Fruit fly (Drosophila melanogaster) whole organism, embryonic: ENCODE results near the gene CG14079.

Experiments used
- Abd-B ChIP-seq: fragments of 200-800 bp; sonication (Bioruptor generic); optimal IDR thresholded peaks from 2 replicates; lab custom pipeline; 2018; ENCODE audit warnings: missing biosample characterization, mild to moderate bottlenecking, missing genetic modification characterization, moderate library complexity
- B-H2 ChIP-seq: fragments of 200-800 bp; sonication (Bioruptor generic); optimal IDR thresholded peaks from 2 replicates; lab custom pipeline; 2018; ENCODE audit warnings: missing biosample characterization, mild to moderate bottlenecking, missing genetic modification characterization
- Blimp-1 ChIP-seq: fragments of 200-800 bp; sonication (Bioruptor generic); optimal IDR thresholded peaks from 3 replicates; lab custom pipeline; 2018; ENCODE audit warnings: missing biosample characterization, missing genetic modification characterization, mild to moderate bottlenecking, moderate library complexity, missing genetic modification reagents
- BtbVII ChIP-seq: fragments of 200-800 bp; sonication (Bioruptor generic); optimal IDR thresholded peaks from 3 replicates; lab custom pipeline; 2017; ENCODE audit warnings: missing biosample characterization, mild to moderate bottlenecking, missing genetic modification characterization
- CG10654 ChIP-seq: fragments of 200-800 bp; sonication (Bioruptor generic); optimal IDR thresholded peaks from 2 replicates; lab custom pipeline; 2016; ENCODE audit warnings: missing biosample characterization, missing genetic modification characterization
- CG11247 ChIP-seq: fragments of 200-800 bp; sonication (Bioruptor generic); IDR thresholded peaks from 2 replicates; pipeline ENCODE4 v1.3.6; 2022; ENCODE audit warnings: missing biosample characterization, missing genetic modification characterization
- CG11398 ChIP-seq: fragments of 200-800 bp; sonication (Bioruptor generic); optimal IDR thresholded peaks from 2 replicates; lab custom pipeline; 2016; ENCODE audit warnings: missing biosample characterization, missing genetic modification characterization
- CG12942 ChIP-seq: fragments of 200-800 bp; sonication (Bioruptor generic); optimal IDR thresholded peaks from 3 replicates; lab custom pipeline; 2016; ENCODE audit warnings: missing biosample characterization, missing genetic modification characterization
- CG14965 ChIP-seq: fragments of 200-800 bp; sonication (Bioruptor generic); optimal IDR thresholded peaks from 2 replicates; lab custom pipeline; 2016; ENCODE audit warnings: missing biosample characterization, missing genetic modification characterization, borderline replicate concordance
- CG15514 ChIP-seq: fragments of 200-800 bp; sonication (Bioruptor generic); optimal IDR thresholded peaks from 3 replicates; lab custom pipeline; 2017; ENCODE audit warnings: missing biosample characterization, missing genetic modification characterization, mild to moderate bottlenecking, moderate library complexity, missing genetic modification reagents
- CG17385 ChIP-seq: fragments of 200-800 bp; sonication (Bioruptor generic); optimal IDR thresholded peaks from 3 replicates; lab custom pipeline; 2018; ENCODE audit warnings: missing biosample characterization, mild to moderate bottlenecking, missing genetic modification characterization
- CG31224 ChIP-seq: fragments of 200-800 bp; sonication (Bioruptor generic); IDR thresholded peaks from 2 replicates; pipeline ENCODE4 v1.3.6; 2022; ENCODE audit warnings: missing biosample characterization, missing genetic modification characterization
- CG31365 ChIP-seq: fragments of 200-800 bp; sonication (Bioruptor generic); optimal IDR thresholded peaks from 2 replicates; lab custom pipeline; 2018; ENCODE audit warnings: missing biosample characterization, mild to moderate bottlenecking, missing genetic modification characterization
- CG3163 ChIP-seq: fragments of 200-800 bp; sonication (Bioruptor generic); optimal IDR thresholded peaks from 3 replicates; lab custom pipeline; 2016; ENCODE audit warnings: missing biosample characterization, missing genetic modification characterization
- CG4404 ChIP-seq: fragments of 200-800 bp; sonication (Bioruptor generic); IDR thresholded peaks from 2 replicates; pipeline ENCODE4 v1.3.6; 2022; ENCODE audit warnings: missing biosample characterization, missing genetic modification characterization
- CG7271 ChIP-seq: fragments of 200-800 bp; sonication (Bioruptor generic); optimal IDR thresholded peaks from 2 replicates; lab custom pipeline; 2018; ENCODE audit warnings: missing biosample characterization, mild to moderate bottlenecking, missing genetic modification characterization, moderate library complexity
- CG7786 ChIP-seq: fragments of 200-800 bp; sonication (Bioruptor generic); optimal IDR thresholded peaks from 2 replicates; lab custom pipeline; 2016; ENCODE audit warnings: missing biosample characterization, missing genetic modification characterization
- CG8388 ChIP-seq: fragments of 200-800 bp; sonication (Bioruptor generic); optimal IDR thresholded peaks from 2 replicates; lab custom pipeline; 2019; ENCODE audit warnings: missing biosample characterization, mild to moderate bottlenecking, missing genetic modification characterization, moderate library complexity
- CG9932 ChIP-seq: fragments of 200-800 bp; sonication (Bioruptor generic); IDR thresholded peaks from 2 replicates; pipeline ENCODE4 v1.3.6; 2022; ENCODE audit warnings: missing biosample characterization, missing genetic modification characterization
- Dfd ChIP-seq, 2 experiments: fragments of >200 bp; optimal IDR thresholded peaks; 2 replicates each; lab custom pipeline; 2017; ENCODE audit warnings: missing biosample characterization in 2 of 2, missing genetic modification characterization in 2 of 2
- Drgx ChIP-seq: fragments of 200-800 bp; sonication (Bioruptor generic); IDR thresholded peaks from 2 replicates; pipeline ENCODE4 v1.3.6; 2022; ENCODE audit warnings: missing biosample characterization, missing genetic modification characterization
- ERR ChIP-seq: fragments of 200-800 bp; sonication (Bioruptor generic); optimal IDR thresholded peaks from 2 replicates; lab custom pipeline; 2016; ENCODE audit warnings: missing biosample characterization, missing genetic modification characterization
- Ets65A ChIP-seq: fragments of 200-800 bp; sonication (Bioruptor generic); peaks from one replicate; lab custom pipeline; 2016; ENCODE audit warnings: missing biosample characterization, missing genetic modification characterization
- Fer1 ChIP-seq: fragments of 200-800 bp; sonication (Bioruptor generic); optimal IDR thresholded peaks from 2 replicates; lab custom pipeline; 2017; ENCODE audit warnings: missing biosample characterization, mild to moderate bottlenecking, missing genetic modification characterization
- GATAe ChIP-seq: fragments of 200-800 bp; sonication (Bioruptor generic); conservative IDR thresholded peaks from 2 replicates; pipeline ENCODE4 v1.3.6; 2022; ENCODE audit warnings: missing biosample characterization, missing genetic modification characterization
- Hmr ChIP-seq: fragments of 200-800 bp; sonication (Bioruptor generic); optimal IDR thresholded peaks from 3 replicates; lab custom pipeline; 2017; ENCODE audit warnings: mild to moderate bottlenecking, missing biosample characterization, missing genetic modification reagents, missing genetic modification characterization
- Hr78 ChIP-seq, 2 experiments: fragments of 200-800 bp in 1 of 2; fragments of >200 bp in 1 of 2; sonication (Bioruptor generic) in 1 of 2; optimal IDR thresholded peaks; 2 replicates each; lab custom pipeline; 2017 to 2019; ENCODE audit warnings: missing biosample characterization in 2 of 2, missing genetic modification characterization in 2 of 2, mild to moderate bottlenecking in 1 of 2, moderate library complexity in 1 of 2
- Lpt ChIP-seq: fragments of >200 bp; optimal IDR thresholded peaks from 2 replicates; lab custom pipeline; 2018; ENCODE audit warnings: missing biosample characterization, missing genetic modification characterization
- Mad ChIP-seq: fragments of 200-800 bp; sonication (Bioruptor generic); optimal IDR thresholded peaks from 2 replicates; lab custom pipeline; 2016; ENCODE audit warnings: missing biosample characterization, missing genetic modification characterization
- Nf-YA ChIP-seq: fragments of 200-800 bp; sonication (Bioruptor generic); IDR thresholded peaks from 2 replicates; pipeline ENCODE4 v1.3.6; 2022; ENCODE audit warnings: missing biosample characterization, missing genetic modification characterization
- Sin3A ChIP-seq: fragments of >200 bp; optimal IDR thresholded peaks from 2 replicates; lab custom pipeline; 2018
- Spps ChIP-seq: fragments of 200-800 bp; sonication (Bioruptor generic); optimal IDR thresholded peaks from 2 replicates; lab custom pipeline; 2018; ENCODE audit warnings: missing biosample characterization, mild to moderate bottlenecking, missing genetic modification characterization
- TFAM ChIP-seq: fragments of 200-800 bp; sonication (Bioruptor generic); optimal IDR thresholded peaks from 2 replicates; lab custom pipeline; 2017; ENCODE audit warnings: missing biosample characterization, missing genetic modification characterization, inconsistent platforms
- Trl ChIP-seq, 3 experiments: fragments of >200 bp in 2 of 3; fragments of 200-800 bp in 1 of 3; sonication (Bioruptor generic) in 1 of 3; optimal IDR thresholded peaks; 2 replicates in 1 of 3; 3 replicates in 2 of 3; lab custom pipeline; 2016 to 2017; ENCODE audit warnings: missing biosample characterization in 1 of 3, missing genetic modification characterization in 1 of 3
- btn ChIP-seq: fragments of 200-800 bp; sonication (Bioruptor generic); optimal IDR thresholded peaks from 2 replicates; lab custom pipeline; 2016; ENCODE audit warnings: missing biosample characterization, missing genetic modification characterization
- da ChIP-seq: fragments of 200-800 bp; sonication (Bioruptor generic); optimal IDR thresholded peaks from 2 replicates; lab custom pipeline; 2016; ENCODE audit warnings: missing biosample characterization, missing genetic modification characterization
- gfzf ChIP-seq: fragments of 200-800 bp; sonication (Bioruptor generic); optimal IDR thresholded peaks from 2 replicates; lab custom pipeline; 2016; ENCODE audit warnings: missing biosample characterization, mild to moderate bottlenecking, missing genetic modification characterization, moderate library complexity
- insv ChIP-seq, 2 experiments: fragments of 200-800 bp; sonication (Bioruptor generic); optimal IDR thresholded peaks; 3 replicates each; lab custom pipeline; 2016 to 2018; ENCODE audit warnings: missing biosample characterization in 2 of 2, missing genetic modification characterization in 2 of 2
- lmd ChIP-seq: fragments of 200-800 bp; sonication (Bioruptor generic); IDR thresholded peaks from 2 replicates; pipeline ENCODE4 v1.3.6; 2022; ENCODE audit warnings: missing biosample characterization, missing genetic modification characterization
- odd ChIP-seq: fragments of 200-800 bp; sonication (Bioruptor generic); optimal IDR thresholded peaks from 2 replicates; lab custom pipeline; 2017; ENCODE audit warnings: missing biosample characterization, mild to moderate bottlenecking, missing genetic modification characterization
- otp ChIP-seq: fragments of 200-800 bp; sonication (Bioruptor generic); IDR thresholded peaks from 3 replicates; pipeline ENCODE4, ENCODE4 v1.3.6; 2022; ENCODE audit warnings: missing biosample characterization, missing genetic modification characterization
- pho ChIP-seq: fragments of 200-800 bp; sonication (Bioruptor generic); optimal IDR thresholded peaks from 2 replicates; lab custom pipeline; 2016; ENCODE audit warnings: missing biosample characterization, missing genetic modification characterization
- pros ChIP-seq: fragments of 200-800 bp; sonication (Bioruptor generic); optimal IDR thresholded peaks from 3 replicates; lab custom pipeline; 2019; ENCODE audit warnings: missing biosample characterization, mild to moderate bottlenecking, missing genetic modification characterization, moderate library complexity
- ssp ChIP-seq: fragments of 200-800 bp; sonication (Bioruptor generic); IDR thresholded peaks from 2 replicates; pipeline ENCODE4 v1.3.6; 2022; ENCODE audit warnings: missing biosample characterization, missing genetic modification characterization
- trem ChIP-seq: fragments of 200-800 bp; optimal IDR thresholded peaks from 3 replicates; lab custom pipeline; 2019; ENCODE audit warnings: missing biosample characterization, mild to moderate bottlenecking, missing genetic modification characterization, moderate library complexity
- wek ChIP-seq: fragments of 200-800 bp; sonication (Bioruptor generic); optimal IDR thresholded peaks from 3 replicates; lab custom pipeline; 2018; ENCODE audit warnings: missing biosample characterization, mild to moderate bottlenecking, missing genetic modification characterization, moderate library complexity
- zen ChIP-seq: fragments of 200-800 bp; sonication (Bioruptor generic); optimal IDR thresholded peaks from 3 replicates; lab custom pipeline; 2018; ENCODE audit warnings: missing biosample characterization, mild to moderate bottlenecking, missing genetic modification characterization, moderate library complexity

The CG14079 gene

DNA sequence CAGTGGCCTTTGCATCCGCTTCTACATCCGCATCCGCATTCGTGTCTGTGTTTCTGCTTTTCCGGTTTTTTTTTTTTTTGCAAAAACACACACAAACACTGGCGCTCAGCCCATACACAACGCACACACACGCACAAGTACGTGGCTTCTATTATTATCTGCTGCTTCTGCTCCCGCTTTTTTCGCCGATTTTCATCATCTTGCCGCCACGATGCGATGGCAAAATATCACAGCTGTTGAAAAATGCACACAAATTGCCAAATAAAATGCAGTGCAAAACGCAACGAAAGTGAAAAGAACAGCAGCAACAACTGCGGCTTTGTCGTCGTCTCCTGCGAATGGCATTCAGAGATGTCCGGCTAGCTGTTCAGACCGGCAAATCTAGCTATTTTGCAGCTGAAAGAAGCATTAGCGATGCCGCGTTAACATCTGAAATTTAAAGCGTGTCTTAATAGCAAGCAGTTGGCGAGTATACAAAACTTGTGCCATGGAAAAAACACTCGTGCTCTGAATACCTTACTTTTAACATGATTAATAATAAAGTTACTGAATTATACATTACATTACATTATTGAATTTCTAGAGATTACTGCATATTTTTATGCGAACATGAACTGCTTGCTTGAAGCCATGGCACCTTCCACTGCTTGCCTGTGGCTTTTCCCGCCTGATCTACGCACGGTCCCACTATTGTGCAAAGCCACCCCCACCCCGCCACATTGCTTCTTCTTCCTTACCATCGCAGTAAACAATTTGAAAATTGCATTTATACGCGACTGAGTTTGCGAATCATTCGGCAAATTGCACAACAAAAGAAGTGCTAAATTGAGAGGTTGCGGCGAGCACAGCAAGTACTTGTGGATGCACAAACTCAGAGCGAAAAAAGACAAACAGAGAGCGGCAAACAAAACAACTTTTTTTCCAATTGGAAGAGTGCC is 35.1 kb upstream of the CG14079 start, which contains the start of the genes Ugt316A1 and Sfxn2 (continued):
- TF ChIP-seq CG8388 (GFP tag; lab: Kevin White, UChicago) (no peak), Spps (no peak), CG31224 (GFP tag; lab: Robert Waterston, UW) (no peak), Abd-B (GFP tag; lab: Kevin White, UChicago) (peak; percentile 72), Drgx (GFP tag; lab: Robert Waterston, UW) (0 out of 2 replicates have a peak, but pooled peaks have one; percentile 25), CG3163 (GFP tag; lab: Kevin White, UChicago) (peak; percentile 4), Lpt (GFP tag; lab: Kevin White, UChicago) (no peak), zen (tag; lab: Kevin White, UChicago) (peak; percentile 21), btn (GFP tag; lab: Kevin White, UChicago) (no peak), GATAe (GFP tag; lab: Robert Waterston, UW) (no peak), CG31365 (tag; lab: Kevin White, UChicago) (peak; percentile 98), Ets65A (GFP tag; lab: Kevin White, UChicago) (peak; percentile 90), wek (GFP tag; lab: Kevin White, UChicago) (no peak), TFAM (GFP tag; lab: Kevin White, UChicago) (no peak), Nf-YA (no peak), ssp (GFP tag; lab: Robert Waterston, UW) (peak; percentile 39; the same call in 1 of the 2 replicates), CG14965 (no peak), ERR (GFP tag; lab: Kevin White, UChicago) (no peak), CG11398 (no peak), odd (GFP tag; lab: Kevin White, UChicago) (no peak), CG4404 (GFP tag; lab: Robert Waterston, UW) (peak; percentile 48; the same call in 1 of the 2 replicates), Hr78 (GFP tag; optimal IDR thresholded peaks at IDR 0.05; lab: Kevin White, UChicago) (no peak), pho (GFP tag; lab: Kevin White, UChicago) (peak; percentile 71), trem (peak; percentile 76), Dfd (GFP tag; optimal IDR thresholded peaks at IDR 0.05; lab: Kevin White, UChicago) (peak in 1 of 2 experiments; percentile 92), CG12942 (GFP tag; lab: Kevin White, UChicago) (peak; percentile 30), CG7271 (tag; lab: Kevin White, UChicago) (no peak), Sin3A (lab: Kevin White, UChicago) (peak; percentile 97), Fer1 (GFP tag; lab: Kevin White, UChicago) (peak; percentile 9), Mad (GFP tag; lab: Kevin White, UChicago) (peak; percentile 36), insv (GFP tag; optimal IDR thresholded peaks at IDR 0.05; lab: Kevin White, UChicago) (peak; percentile 43 to 88), Blimp-1 (peak; percentile 100), CG7786 (GFP tag; lab: Kevin White, UChicago) (peak; percentile 33), BtbVII (GFP tag; lab: Kevin White, UChicago) (peak; percentile 14), lmd (GFP tag; lab: Robert Waterston, UW) (peak; percentile 35; the same call in 1 of the 2 replicates), CG11247 (no peak), da (GFP tag; lab: Kevin White, UChicago) (no peak), CG10654 (GFP tag; lab: Kevin White, UChicago) (peak; percentile 19), CG15514 (peak; percentile 50), B-H2 (peak; percentile 12), Hmr (GFP tag; lab: Kevin White, UChicago) (peak; percentile 72), CG9932 (GFP tag; lab: Robert Waterston, UW) (peak; percentile 70), otp (GFP tag; lab: Robert Waterston, UW) (0 out of 3 replicates have a peak, but pooled peaks have one; percentile 19), gfzf (GFP tag; lab: Kevin White, UChicago) (peak; percentile 89), Trl (optimal IDR thresholded peaks at IDR 0.05; lab: Kevin White, UChicago) (peak in 1 of 2 experiments; percentile 26), Trl (GFP tag; optimal IDR thresholded peaks at IDR 0.05; lab: Kevin White, UChicago) (peak; percentile 32), pros (GFP tag; lab: Kevin White, UChicago) (no peak), CG17385 (GFP tag; lab: Kevin White, UChicago) (peak; percentile 98)
